Worm (Caenorhabditis elegans): ENCODE data around the gene lon-2.
A peak's percentile ranks its signal among the peaks of the same experiment; 100 is the strongest.

The lon-2 gene

DNA sequence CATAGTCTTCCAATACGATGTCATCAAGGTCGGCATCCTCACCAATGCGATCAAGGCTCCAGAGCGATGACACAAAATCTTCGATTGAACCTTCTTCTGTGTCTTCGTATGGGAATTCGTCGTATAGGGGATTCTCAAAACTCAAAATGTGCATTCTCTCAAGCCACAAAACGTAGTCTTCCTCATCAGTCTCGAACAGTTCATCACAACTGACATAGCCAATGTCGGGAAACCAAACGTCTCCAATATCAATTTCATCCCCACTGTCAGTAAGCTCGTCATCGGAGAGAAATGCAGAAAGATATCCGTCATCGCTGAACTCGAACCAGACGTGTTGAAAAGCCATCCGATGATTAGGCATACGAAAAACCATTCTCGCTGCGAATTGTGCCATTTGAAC, 5.8 kb upstream of the lon-2 start, which contains the start of gene C39E6.2:
TSS of gene C39E6.2 (minus strand) at position 394 of the 400 bp plus-strand sequence.
- no peak for TF ChIP-seq him-1 (tag; optimal IDR thresholded peaks at IDR 0.05)
- TF ChIP-seq D2030.7 (GFP tag; IDR thresholded peaks at IDR 0.05): no peak
- TF ChIP-seq snpc-3.4 (tag; optimal IDR thresholded peaks at IDR 0.05): no peak
- no peak for TF ChIP-seq nfya-2 (GFP tag; IDR thresholded peaks at IDR 0.05)
- no peak for TF ChIP-seq F22D6.2 (tag; optimal IDR thresholded peaks at IDR 0.05)
- no peak for TF ChIP-seq sdz-38 (tag; optimal IDR thresholded peaks at IDR 0.05)
- TF ChIP-seq ztf-28 (GFP tag; IDR thresholded peaks at IDR 0.05): no peak
- no peak for TF ChIP-seq F57A8.1 (GFP tag; optimal IDR thresholded peaks at IDR 0.05)
- TF ChIP-seq C06A6.2 (GFP tag; conservative IDR thresholded peaks at IDR 0.05): no peak
- no peak for TF ChIP-seq B0035.1 (tag; optimal IDR thresholded peaks at IDR 0.05)
- TF ChIP-seq ceh-40 (GFP tag; IDR thresholded peaks at IDR 0.05): no peak
- no peak for TF ChIP-seq F33H1.4 (GFP tag; IDR thresholded peaks at IDR 0.05)
- TF ChIP-seq attf-6 (GFP tag; IDR thresholded peaks at IDR 0.05): no peak
- TF ChIP-seq ceh-100 (GFP tag; IDR thresholded peaks at IDR 0.05): no peak
- no peak for TF ChIP-seq die-1 (tag; optimal IDR thresholded peaks at IDR 0.05)
- TF ChIP-seq let-607 (tag; optimal IDR thresholded peaks at IDR 0.05): no peak
- no peak for TF ChIP-seq ceh-91 (GFP tag; IDR thresholded peaks at IDR 0.05)
- TF ChIP-seq ekl-4 (GFP tag; IDR thresholded peaks at IDR 0.05): no peak
- TF ChIP-seq ztf-22 (GFP tag; optimal IDR thresholded peaks at IDR 0.05): no peak
- no peak for TF ChIP-seq nhr-120 (GFP tag; IDR thresholded peaks at IDR 0.05)

DNA sequence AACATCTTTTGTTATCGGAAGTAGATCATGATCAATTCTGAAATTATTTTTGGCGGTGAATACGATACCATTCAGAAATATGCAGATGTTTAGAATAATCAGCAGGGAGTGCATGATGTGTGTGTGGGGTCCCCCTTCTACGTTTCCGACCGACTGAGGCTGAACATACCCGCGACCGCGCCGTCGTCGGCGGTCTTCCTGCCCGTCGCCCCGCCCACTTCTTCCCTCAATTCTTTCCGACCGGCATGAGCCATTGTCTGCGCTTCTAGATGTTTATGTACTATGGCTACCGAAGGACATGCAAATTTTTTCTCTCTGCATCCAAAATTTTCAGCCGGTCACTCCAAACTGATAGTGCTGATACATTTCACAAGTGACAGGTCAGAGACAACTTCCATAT, 4.8 kb downstream of the lon-2 start:
- TF ChIP-seq zfh-2 (GFP tag; conservative IDR thresholded peaks at IDR 0.05): peak; percentile 79
- TF ChIP-seq nhr-80 (tag; optimal IDR thresholded peaks at IDR 0.05): peak; percentile 55
- peak; percentile 47; the same call in 1 of the 2 replicates for TF ChIP-seq dox-1 (GFP tag; IDR thresholded peaks at IDR 0.05)
- TF ChIP-seq F49E8.2 (tag; optimal IDR thresholded peaks at IDR 0.05; ENCODE audit: insufficient read depth): no peak

DNA sequence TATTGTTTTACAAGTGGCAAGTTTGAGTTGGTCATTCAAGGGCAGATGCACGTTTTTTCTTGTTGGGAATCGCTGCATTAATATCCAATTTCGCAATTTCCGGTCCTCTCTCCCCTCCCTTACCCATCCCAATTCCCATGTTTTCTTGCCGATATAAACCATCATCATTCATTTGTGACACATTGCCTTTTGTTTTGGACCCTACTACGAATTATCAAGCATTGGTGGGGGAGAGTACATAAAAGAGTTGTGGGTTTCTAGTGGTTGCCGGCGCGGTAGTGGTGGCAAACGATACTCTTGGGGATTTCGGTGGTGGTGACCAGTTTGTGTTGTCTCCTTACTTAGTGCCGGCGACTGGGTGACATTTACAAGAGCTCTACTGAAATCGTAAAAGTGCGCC, 6.6 kb downstream of the lon-2 start:
- no peak for TF ChIP-seq F33H1.4 (GFP tag; IDR thresholded peaks at IDR 0.05)
- no peak for TF ChIP-seq B0261.1 (tag; optimal IDR thresholded peaks at IDR 0.05)
- no peak for TF ChIP-seq bed-2 (GFP tag; IDR thresholded peaks at IDR 0.05)
- no peak for TF ChIP-seq nfyb-1 (GFP tag; IDR thresholded peaks at IDR 0.05)
- no peak for TF ChIP-seq die-1 (tag; optimal IDR thresholded peaks at IDR 0.05)
- no peak for TF ChIP-seq ztf-25 (GFP tag; IDR thresholded peaks at IDR 0.05)
- TF ChIP-seq lsy-27 (tag; optimal IDR thresholded peaks at IDR 0.05; ENCODE audit: borderline replicate concordance, insufficient read depth): no peak
- TF ChIP-seq attf-5 (GFP tag; optimal IDR thresholded peaks at IDR 0.05): no peak
- TF ChIP-seq ets-4 (GFP tag; optimal IDR thresholded peaks at IDR 0.05): no peak
- TF ChIP-seq sdz-38 (tag; optimal IDR thresholded peaks at IDR 0.05): no peak
- no peak for TF ChIP-seq F37B4.10 (GFP tag; IDR thresholded peaks at IDR 0.05)
- no peak for TF ChIP-seq akir-1 (GFP tag; optimal IDR thresholded peaks at IDR 0.05)
- no peak for TF ChIP-seq sptf-2 (GFP tag; optimal IDR thresholded peaks at IDR 0.05)
- no peak for TF ChIP-seq egl-44 (GFP tag; IDR thresholded peaks at IDR 0.05)
- no peak for TF ChIP-seq F55B11.4 (tag; optimal IDR thresholded peaks at IDR 0.05; ENCODE audit: borderline replicate concordance, insufficient read depth)
- no peak for TF ChIP-seq lin-40 (tag; optimal IDR thresholded peaks at IDR 0.05)
- no peak for TF ChIP-seq xnd-1 (tag; optimal IDR thresholded peaks at IDR 0.05)

Data from whole organism, young adult.